Fruit fly (Drosophila melanogaster): ENCODE measurements around the gene hzg.

DNA sequence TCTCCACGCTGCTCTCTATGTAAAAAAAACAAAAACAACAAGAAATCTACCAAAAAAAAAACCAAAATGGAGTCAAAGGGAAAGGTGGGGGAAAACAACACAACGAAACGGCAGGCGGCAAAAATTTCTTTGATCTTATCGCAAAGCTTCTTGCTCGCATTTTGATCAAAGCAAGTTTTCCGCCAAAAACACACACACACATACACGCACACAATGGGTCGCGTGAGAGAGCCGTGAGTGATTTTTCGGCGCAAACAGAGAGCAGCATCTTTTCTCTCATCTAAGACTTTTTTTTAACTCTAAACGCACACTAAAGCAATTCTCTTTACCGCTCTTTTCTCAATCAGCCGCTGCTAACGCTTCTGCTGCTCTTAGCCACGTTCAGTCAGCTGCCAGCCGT lies 24.4 kb upstream of the hzg start:
- no peak for TF ChIP-seq rn (GFP tag; IDR thresholded peaks at IDR 0.05)
- no peak for TF ChIP-seq CG4496 (GFP tag; IDR thresholded peaks at IDR 0.05)
- TF ChIP-seq CG14655 (GFP tag; optimal IDR thresholded peaks at IDR 0.05), result no peak
- no peak for TF ChIP-seq CG12605 (GFP tag; IDR thresholded peaks at IDR 0.05)

Data from whole organism, pupa.